Fruit fly (Drosophila melanogaster): ENCODE data around the gene CG11841.
A peak's percentile ranks its signal among the peaks of the same experiment; 100 is the strongest.

The CG11841 gene

DNA sequence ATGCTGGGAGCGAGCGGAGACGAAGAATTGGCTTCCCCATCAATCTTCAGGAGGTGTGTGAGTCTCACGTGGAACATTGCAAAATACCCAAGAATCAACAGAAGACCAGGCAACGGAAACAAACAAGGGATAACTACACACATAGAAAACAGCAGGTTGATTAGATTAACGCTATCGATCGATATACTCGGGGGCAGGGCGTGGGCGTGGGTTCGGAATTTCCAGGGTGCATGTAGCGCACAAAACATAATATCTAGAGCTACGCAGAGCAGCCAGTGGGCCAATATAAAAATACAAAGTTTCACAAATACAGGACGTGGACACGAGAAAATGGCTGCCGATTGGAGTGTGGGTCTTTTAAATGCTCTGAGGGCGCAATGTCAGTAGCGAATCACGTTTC, 8.5 kb downstream of the CG11841 start:
- TF ChIP-seq tai (GFP tag; optimal IDR thresholded peaks at IDR 0.05) (no peak), dl (GFP tag; optimal IDR thresholded peaks at IDR 0.05; ENCODE audit: insufficient read depth in 1 of 2, partially characterized antibody in 2 of 2) (no peak), Hr83 (GFP tag; optimal IDR thresholded peaks at IDR 0.05; ENCODE audit: poor library complexity, severe bottlenecking) (no peak), CG32264 (GFP tag; optimal IDR thresholded peaks at IDR 0.05) (no peak), Hr78 (GFP tag; optimal IDR thresholded peaks at IDR 0.05) (no peak), pan (optimal IDR thresholded peaks at IDR 0.05) (no peak), Sp1 (GFP tag; optimal IDR thresholded peaks at IDR 0.05) (no peak), dsf (GFP tag; optimal IDR thresholded peaks at IDR 0.05; ENCODE audit: borderline replicate concordance) (no peak), sv (GFP tag; optimal IDR thresholded peaks at IDR 0.05) (no peak), h (GFP tag; optimal IDR thresholded peaks at IDR 0.05) (no peak), Abd-B (GFP tag; optimal IDR thresholded peaks at IDR 0.05) (no peak), br (GFP tag; optimal IDR thresholded peaks at IDR 0.05) (no peak)

dm6 chr3R:29062717-29063206, 11.9 kb downstream of the CG11841 start, which contains the start of the genes Cul5 and Bicra:
TSS of gene Cul5 (minus strand) at chr3R:29062975.
TSS of gene Bicra (plus strand) at chr3R:29063040.
- TF ChIP-seq CG32264 (GFP tag; optimal IDR thresholded peaks at IDR 0.05) (peak; percentile 20), Hnf4 (GFP tag; optimal IDR thresholded peaks at IDR 0.05) (no peak), h (GFP tag; optimal IDR thresholded peaks at IDR 0.05) (peak; percentile 44), Vsx2 (GFP tag; optimal IDR thresholded peaks at IDR 0.05; ENCODE audit: partially characterized antibody) (peak; percentile 62), Rel (GFP tag; optimal IDR thresholded peaks at IDR 0.05) (no peak), Rel (tag; optimal IDR thresholded peaks at IDR 0.05) (peak; percentile 49), ey (GFP tag; optimal IDR thresholded peaks at IDR 0.05) (no peak), rgr (GFP tag; optimal IDR thresholded peaks at IDR 0.05) (peak; percentile 16), Hr83 (GFP tag; optimal IDR thresholded peaks at IDR 0.05; ENCODE audit: poor library complexity, severe bottlenecking) (peak; percentile 39)

DNA sequence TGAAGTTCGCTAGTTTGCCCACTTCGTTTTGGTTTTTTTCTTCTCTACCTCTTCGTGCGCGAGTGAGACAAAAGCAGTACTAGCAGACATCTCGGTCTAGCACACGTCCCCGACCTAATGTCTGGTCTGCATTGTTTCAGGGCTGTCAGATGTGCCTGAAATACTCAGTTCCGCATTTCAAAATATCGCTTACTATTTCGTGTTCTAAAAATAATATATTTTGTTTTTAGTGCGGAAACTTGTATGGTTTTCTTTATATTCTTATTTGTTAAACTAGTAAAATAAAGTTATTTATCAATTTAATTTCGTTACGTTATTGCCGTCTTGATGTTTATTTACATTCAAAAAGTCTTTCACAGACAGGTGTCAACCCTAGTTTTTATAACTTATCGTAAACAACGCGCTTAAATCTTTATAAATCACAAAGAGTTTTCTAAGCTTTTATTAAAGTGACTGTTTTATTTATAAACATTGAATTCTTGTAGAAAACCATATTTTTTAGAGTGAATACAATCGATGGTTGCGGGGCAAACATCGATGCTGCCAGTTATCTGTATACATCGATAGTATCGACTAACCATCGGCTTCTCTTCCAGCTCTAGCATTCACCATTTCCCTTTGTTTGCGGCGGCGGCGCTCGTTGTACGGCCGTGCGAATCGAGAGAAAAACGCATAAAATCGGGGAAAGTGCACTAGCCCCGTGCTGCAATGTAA, 12.5 kb downstream of the CG11841 start:
- TF ChIP-seq Dfd (GFP tag; optimal IDR thresholded peaks at IDR 0.05) (no peak), dmrt93B (GFP tag; optimal IDR thresholded peaks at IDR 0.05) (peak; percentile 74), foxo (GFP tag; optimal IDR thresholded peaks at IDR 0.05) (peak; percentile 6 to 78), psq (GFP tag; optimal IDR thresholded peaks at IDR 0.05) (peak; percentile 84), Vsx2 (GFP tag; optimal IDR thresholded peaks at IDR 0.05; ENCODE audit: partially characterized antibody) (no peak), HLH106 (tag; optimal IDR thresholded peaks at IDR 0.05) (peak; percentile 88), Sp1 (GFP tag; optimal IDR thresholded peaks at IDR 0.05) (peak; percentile 80), usp (GFP tag; optimal IDR thresholded peaks at IDR 0.05) (no peak), tai (GFP tag; optimal IDR thresholded peaks at IDR 0.05) (no peak), Abd-B (GFP tag; optimal IDR thresholded peaks at IDR 0.05) (no peak), lola (GFP tag; optimal IDR thresholded peaks at IDR 0.05) (no peak), dl (GFP tag; optimal IDR thresholded peaks at IDR 0.05; ENCODE audit: insufficient read depth in 1 of 2, partially characterized antibody in 2 of 2) (no peak), Myc (optimal IDR thresholded peaks at IDR 0.05) (no peak), sage (GFP tag; optimal IDR thresholded peaks at IDR 0.05) (peak; percentile 38), pan (optimal IDR thresholded peaks at IDR 0.05) (no peak), ey (GFP tag; optimal IDR thresholded peaks at IDR 0.05) (peak; percentile 51), CG32264 (GFP tag; optimal IDR thresholded peaks at IDR 0.05) (no peak), OdsH (GFP tag; optimal IDR thresholded peaks at IDR 0.05) (peak; percentile 36), CrebA (GFP tag; optimal IDR thresholded peaks at IDR 0.05; ENCODE audit: borderline replicate concordance) (no peak), N (GFP tag; optimal IDR thresholded peaks at IDR 0.05) (no peak), woc (GFP tag; optimal IDR thresholded peaks at IDR 0.05) (peak; percentile 73), brk (GFP tag; optimal IDR thresholded peaks at IDR 0.05) (no peak), rgr (GFP tag; optimal IDR thresholded peaks at IDR 0.05) (peak; percentile 52), Dif (GFP tag; optimal IDR thresholded peaks at IDR 0.05; ENCODE audit: partially characterized antibody) (no peak), Hr78 (GFP tag; optimal IDR thresholded peaks at IDR 0.05) (no peak), h (GFP tag; optimal IDR thresholded peaks at IDR 0.05) (peak; percentile 43), br (GFP tag; optimal IDR thresholded peaks at IDR 0.05) (peak; percentile 66), CG9705 (GFP tag; optimal IDR thresholded peaks at IDR 0.05) (peak; percentile 58), fru (GFP tag; optimal IDR thresholded peaks at IDR 0.05) (peak; percentile 71), Jra (GFP tag; optimal IDR thresholded peaks at IDR 0.05) (peak; percentile 59), dsf (GFP tag; optimal IDR thresholded peaks at IDR 0.05; ENCODE audit: borderline replicate concordance) (peak; percentile 61), Mio (GFP tag; optimal IDR thresholded peaks at IDR 0.05) (no peak), Hnf4 (GFP tag; optimal IDR thresholded peaks at IDR 0.05) (peak; percentile 66), GATAd (GFP tag; optimal IDR thresholded peaks at IDR 0.05) (peak; percentile 70), Hr83 (GFP tag; optimal IDR thresholded peaks at IDR 0.05; ENCODE audit: poor library complexity, severe bottlenecking) (peak; percentile 74), Rel (GFP tag; optimal IDR thresholded peaks at IDR 0.05) (no peak), Rel (tag; optimal IDR thresholded peaks at IDR 0.05) (peak; percentile 10), sv (GFP tag; optimal IDR thresholded peaks at IDR 0.05) (peak; percentile 51), jim (GFP tag; optimal IDR thresholded peaks at IDR 0.05) (peak; percentile 87)
